Fruit fly (Drosophila melanogaster): ENCODE measurements around the gene CG33648.

Gene CG33648

DNA sequence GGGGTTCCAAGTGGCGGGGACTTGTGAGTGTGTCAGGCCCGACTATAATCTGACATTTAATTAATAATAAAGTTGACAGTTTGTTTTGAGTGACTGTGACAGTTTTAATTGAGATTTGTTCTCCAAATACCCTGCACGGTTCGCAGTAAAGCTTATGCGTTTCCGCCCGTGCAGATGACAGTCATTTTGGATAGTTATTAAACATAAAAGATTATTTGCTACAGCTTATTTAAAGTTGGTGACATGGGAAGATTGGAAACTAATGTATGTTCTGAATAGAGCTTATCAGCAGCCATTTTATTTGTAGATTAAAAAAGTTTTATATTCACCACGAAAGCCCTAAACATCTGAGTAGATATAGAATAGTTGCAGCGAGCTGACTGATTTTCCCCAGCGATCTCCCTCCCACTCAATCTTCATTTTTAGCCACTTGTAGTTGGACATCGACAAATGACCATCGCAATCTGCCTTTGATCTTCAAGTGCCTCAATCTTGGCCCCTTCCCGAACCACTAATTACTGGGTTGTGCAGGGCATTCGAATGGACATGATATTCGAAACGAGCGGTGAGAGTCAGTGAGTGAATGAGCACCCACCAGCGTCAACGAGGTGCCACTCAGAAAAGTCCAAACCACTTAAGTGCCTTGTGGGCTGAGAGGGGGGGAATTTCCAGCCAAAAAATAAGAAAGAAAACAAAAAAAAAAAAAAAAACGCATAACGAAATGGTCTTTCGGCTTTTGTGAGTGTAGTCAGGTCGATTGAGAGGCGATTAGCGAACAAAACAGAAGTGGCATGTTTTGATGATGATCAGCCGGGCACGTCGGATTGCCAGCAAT, 9.5 kb downstream of the CG33648 start (continued):
- TF ChIP-seq Camta (GFP tag; optimal IDR thresholded peaks at IDR 0.05) = no peak
- peak; percentile 85 for TF ChIP-seq exex (tag; optimal IDR thresholded peaks at IDR 0.05)
- no peak for TF ChIP-seq slbo (GFP tag; IDR thresholded peaks at IDR 0.05)
- no peak for TF ChIP-seq cato (GFP tag; optimal IDR thresholded peaks at IDR 0.05; ENCODE audit: borderline replicate concordance)
- no peak for TF ChIP-seq Gsc (GFP tag; IDR thresholded peaks at IDR 0.05)
- TF ChIP-seq CG8765 (GFP tag; IDR thresholded peaks at IDR 0.05) = no peak
- no peak for TF ChIP-seq CG11085 (GFP tag; IDR thresholded peaks at IDR 0.05)
- TF ChIP-seq CG2678 (tag; optimal IDR thresholded peaks at IDR 0.05) = peak; percentile 0
- no peak for TF ChIP-seq mld (GFP tag; IDR thresholded peaks at IDR 0.05; ENCODE audit: partially characterized antibody)
- no peak for TF ChIP-seq E2f1 (GFP tag; IDR thresholded peaks at IDR 0.05)
- TF ChIP-seq ci (GFP tag; IDR thresholded peaks at IDR 0.05) = 0 out of 3 replicates have a peak, but pooled peaks have one; percentile 12
- peak; percentile 59 for TF ChIP-seq CG17359 (tag; optimal IDR thresholded peaks at IDR 0.05)
- TF ChIP-seq CG6175 (GFP tag; IDR thresholded peaks at IDR 0.05) = no peak
- no peak for TF ChIP-seq CG32767 (GFP tag; IDR thresholded peaks at IDR 0.05)
- no peak for TF ChIP-seq CG2875 (GFP tag; optimal IDR thresholded peaks at IDR 0.05)
- TF ChIP-seq Dfd (GFP tag; optimal IDR thresholded peaks at IDR 0.05) = no peak
- TF ChIP-seq CG6813 (GFP tag; optimal IDR thresholded peaks at IDR 0.05) = no peak
- peak; percentile 91 for TF ChIP-seq z (GFP tag; IDR thresholded peaks at IDR 0.05)
- no peak for TF ChIP-seq ATbp (GFP tag; optimal IDR thresholded peaks at IDR 0.05)
- peak; percentile 54 for TF ChIP-seq sqz (GFP tag; optimal IDR thresholded peaks at IDR 0.05)
- no peak for TF ChIP-seq NK7.1 (GFP tag; optimal IDR thresholded peaks at IDR 0.05)
- TF ChIP-seq dati (GFP tag; IDR thresholded peaks at IDR 0.05) = no peak
- no peak for TF ChIP-seq chm (GFP tag; IDR thresholded peaks at IDR 0.05)
- TF ChIP-seq Lpt (GFP tag; optimal IDR thresholded peaks at IDR 0.05) = no peak
- TF ChIP-seq sug (tag; optimal IDR thresholded peaks at IDR 0.05) = peak; percentile 65
- no peak for TF ChIP-seq twi (tag; optimal IDR thresholded peaks at IDR 0.05)
- no peak for TF ChIP-seq cg (GFP tag; optimal IDR thresholded peaks at IDR 0.05)
- TF ChIP-seq tup (GFP tag; optimal IDR thresholded peaks at IDR 0.05) = peak; percentile 55
- TF ChIP-seq gfzf (GFP tag; optimal IDR thresholded peaks at IDR 0.05) = no peak
- TF ChIP-seq chn (GFP tag; optimal IDR thresholded peaks at IDR 0.05) = no peak
- no peak for TF ChIP-seq CG12155 (GFP tag; optimal IDR thresholded peaks at IDR 0.05)
- no peak for TF ChIP-seq dimm (GFP tag; IDR thresholded peaks at IDR 0.05)
- TF ChIP-seq Drgx (GFP tag; IDR thresholded peaks at IDR 0.05) = no peak
- TF ChIP-seq Deaf1 (tag; optimal IDR thresholded peaks at IDR 0.05) = no peak
- TF ChIP-seq B-H1 (GFP tag; IDR thresholded peaks at IDR 0.05) = no peak
- TF ChIP-seq Hey (tag; optimal IDR thresholded peaks at IDR 0.05) = peak; percentile 55
- TF ChIP-seq eyg (GFP tag; optimal IDR thresholded peaks at IDR 0.05) = no peak
- TF ChIP-seq pzg (GFP tag; optimal IDR thresholded peaks at IDR 0.05) = no peak
- no peak for TF ChIP-seq CG12071 (GFP tag; optimal IDR thresholded peaks at IDR 0.05)
- TF ChIP-seq ara (GFP tag; IDR thresholded peaks at IDR 0.05) = peak; percentile 15; the same call in 1 of the 2 replicates
- TF ChIP-seq Vsx1 (GFP tag; optimal IDR thresholded peaks at IDR 0.05) = peak; percentile 67
- TF ChIP-seq lbe (GFP tag; optimal IDR thresholded peaks at IDR 0.05) = no peak
- TF ChIP-seq pita (GFP tag; optimal IDR thresholded peaks at IDR 0.05) = no peak
- no peak for TF ChIP-seq CG4617 (GFP tag; optimal IDR thresholded peaks at IDR 0.05; ENCODE audit: borderline replicate concordance)
- no peak for TF ChIP-seq CG7271 (tag; optimal IDR thresholded peaks at IDR 0.05)
- no peak for TF ChIP-seq dysf (GFP tag; IDR thresholded peaks at IDR 0.05)
- TF ChIP-seq Dref (GFP tag; IDR thresholded peaks at IDR 0.05) = no peak
- no peak for TF ChIP-seq bbx (GFP tag; IDR thresholded peaks at IDR 0.05; ENCODE audit: partially characterized antibody)
- no peak for TF ChIP-seq pum (GFP tag; optimal IDR thresholded peaks at IDR 0.05)
- no peak for TF ChIP-seq so (GFP tag; IDR thresholded peaks at IDR 0.05)

Data from whole organism, embryonic.